Worm (Caenorhabditis elegans) whole organism, young adult: Measurements from ENCODE around the gene D2023.1.
"Not testable (repeated sequence)": the region's sequence is repeated elsewhere in the genome, so short reads cannot be mapped to it uniquely, and the experiment has no call there.

Source experiments
- F23B12.7 ChIP-seq: sonication (generic microtip); optimal IDR thresholded peaks from 2 replicates; lab custom pipeline; 2017; ENCODE audit warnings: missing genetic modification characterization, mild to moderate bottlenecking, missing compliant biosample characterization, antibody characterized with exemption, moderate library complexity; ENCODE audit not compliant: insufficient read depth
- F49E8.2 ChIP-seq: sonication (generic microtip); optimal IDR thresholded peaks from 3 replicates; lab custom pipeline; 2017; ENCODE audit warnings: missing genetic modification characterization, mild to moderate bottlenecking, missing compliant biosample characterization, antibody characterized with exemption, moderate library complexity; ENCODE audit not compliant: insufficient read depth
- K11D2.4 ChIP-seq: fragments of 200-800 bp; sonication (Bioruptor generic); IDR thresholded peaks from 2 replicates; pipeline ENCODE4 v1.3.6; 2022; ENCODE audit warnings: missing genetic modification reagents, missing genetic modification characterization, missing compliant biosample characterization
- Y53G8AR.9 ChIP-seq: fragments of 200-800 bp; sonication (Bioruptor generic); conservative IDR thresholded peaks from 2 replicates; pipeline ENCODE4 v1.3.6; 2022; ENCODE audit warnings: missing genetic modification reagents, missing genetic modification characterization, missing compliant biosample characterization
- ama-1 ChIP-seq, 3 experiments: fragments of 150-350 bp in 1 of 3; sonication (generic microtip) in 2 of 3; optimal IDR thresholded peaks; 2 replicates each; lab custom pipeline; 2014 to 2018; ENCODE audit warnings: missing biosample characterization in 2 of 3, missing genetic modification characterization in 2 of 3, missing genetic modification reagents in 2 of 3
- aptf-2 ChIP-seq: fragments of 200-800 bp; sonication (Bioruptor generic); conservative IDR thresholded peaks from 2 replicates; pipeline ENCODE4 v1.3.6; 2022; ENCODE audit warnings: missing genetic modification reagents, missing genetic modification characterization, missing compliant biosample characterization
- atf-7 ChIP-seq: sonication (generic microtip); optimal IDR thresholded peaks from 2 replicates; lab custom pipeline; 2017; ENCODE audit warnings: mild to moderate bottlenecking, missing genetic modification characterization, missing compliant biosample characterization
- attf-3 ChIP-seq: fragments of 200-800 bp; sonication (Bioruptor generic); conservative IDR thresholded peaks from 2 replicates; pipeline ENCODE4 v1.3.6; 2022; ENCODE audit warnings: missing genetic modification reagents, missing genetic modification characterization, missing compliant biosample characterization
- attf-5 ChIP-seq: fragments of 200-800 bp; sonication (Bioruptor generic); optimal IDR thresholded peaks from 2 replicates; lab custom pipeline; 2018; ENCODE audit warnings: mild to moderate bottlenecking, missing genetic modification characterization, missing compliant biosample characterization
- bed-1 ChIP-seq: fragments of 200-800 bp; sonication (Bioruptor generic); IDR thresholded peaks from 2 replicates; pipeline ENCODE4 v1.3.6; 2022; ENCODE audit warnings: missing genetic modification reagents, missing genetic modification characterization, missing compliant biosample characterization
- bed-2 ChIP-seq: fragments of 200-800 bp; sonication (Bioruptor generic); IDR thresholded peaks from 2 replicates; pipeline ENCODE4 v1.3.6; 2022; ENCODE audit warnings: missing genetic modification reagents, missing genetic modification characterization, missing compliant biosample characterization
- ccch-3 ChIP-seq: fragments of 200-800 bp; sonication (Bioruptor generic); optimal IDR thresholded peaks from 2 replicates; lab custom pipeline; 2018; ENCODE audit warnings: mild to moderate bottlenecking, missing genetic modification characterization, missing compliant biosample characterization
- cebp-1 ChIP-seq, 2 experiments: fragments of 200-800 bp in 1 of 2; sonication (Bioruptor generic) in 1 of 2; sonication (generic microtip) in 1 of 2; IDR thresholded peaks in 1 of 2; optimal IDR thresholded peaks in 1 of 2; 2 replicates each; pipeline versions ENCODE4 v1.3.6 to Lab custom; 2017 to 2022; ENCODE audit warnings: missing compliant biosample characterization in 2 of 2, missing genetic modification characterization in 2 of 2, mild to moderate bottlenecking in 1 of 2, missing genetic modification reagents in 1 of 2, moderate library complexity in 1 of 2
- ceh-100 ChIP-seq: fragments of 200-800 bp; sonication (Bioruptor generic); IDR thresholded peaks from 2 replicates; pipeline ENCODE4 v1.3.6; 2022; ENCODE audit warnings: missing genetic modification reagents, missing genetic modification characterization, missing compliant biosample characterization
- ceh-79 ChIP-seq: sonication (generic microtip); optimal IDR thresholded peaks from 2 replicates; lab custom pipeline; 2017; ENCODE audit warnings: mild to moderate bottlenecking, missing genetic modification characterization, missing compliant biosample characterization
- dpl-1 ChIP-seq: fragments of 150-350 bp; optimal IDR thresholded peaks from 2 replicates; lab custom pipeline; 2014; ENCODE audit warnings: missing biosample characterization, missing genetic modification reagents, missing genetic modification characterization
- egl-44 ChIP-seq: fragments of 200-800 bp; sonication (Bioruptor generic); IDR thresholded peaks from 2 replicates; pipeline ENCODE4 v1.3.6; 2022; ENCODE audit warnings: missing genetic modification reagents, missing genetic modification characterization, missing compliant biosample characterization
- egrh-3 ChIP-seq: fragments of 200-800 bp; sonication (Bioruptor generic); IDR thresholded peaks from 2 replicates; pipeline ENCODE4 v1.3.6; 2022; ENCODE audit warnings: missing genetic modification reagents, missing genetic modification characterization, missing compliant biosample characterization
- ets-4 ChIP-seq: fragments of 200-800 bp; sonication (Bioruptor generic); optimal IDR thresholded peaks from 2 replicates; lab custom pipeline; 2018; ENCODE audit warnings: mild to moderate bottlenecking, missing genetic modification characterization, missing compliant biosample characterization
- hsf-1 ChIP-seq: fragments of 200-800 bp; sonication (Bioruptor generic); IDR thresholded peaks from 2 replicates; pipeline ENCODE4 v1.3.6; 2022; ENCODE audit warnings: missing genetic modification reagents, missing genetic modification characterization, missing compliant biosample characterization
- lin-26 ChIP-seq: fragments of 200-800 bp; sonication (Bioruptor generic); IDR thresholded peaks from 2 replicates; pipeline ENCODE4 v1.3.6; 2022; ENCODE audit warnings: missing genetic modification reagents, missing genetic modification characterization, missing compliant biosample characterization
- lin-40 ChIP-seq: sonication (generic microtip); optimal IDR thresholded peaks from 2 replicates; lab custom pipeline; 2016; ENCODE audit warnings: missing genetic modification characterization, mild to moderate bottlenecking, missing compliant biosample characterization, missing genotype, missing genetic modification reagents
- lsl-1 ChIP-seq: fragments of 200-800 bp; sonication (Bioruptor generic); optimal IDR thresholded peaks from 2 replicates; lab custom pipeline; 2018; ENCODE audit warnings: mild to moderate bottlenecking, missing genetic modification characterization, moderate library complexity, missing compliant biosample characterization
- madf-10 ChIP-seq: sonication (generic microtip); optimal IDR thresholded peaks from 2 replicates; lab custom pipeline; 2016; ENCODE audit warnings: mild to moderate bottlenecking, missing genetic modification characterization, missing compliant biosample characterization
- madf-3 ChIP-seq: fragments of 200-800 bp; sonication (Bioruptor generic); IDR thresholded peaks from 2 replicates; pipeline ENCODE4 v1.3.6; 2022; ENCODE audit warnings: missing genetic modification reagents, missing genetic modification characterization, missing compliant biosample characterization
- nfyb-1 ChIP-seq: fragments of 200-800 bp; sonication (Bioruptor generic); IDR thresholded peaks from 2 replicates; pipeline ENCODE4 v1.3.6; 2022; ENCODE audit warnings: missing genetic modification reagents, missing genetic modification characterization, missing compliant biosample characterization
- nhr-120 ChIP-seq: fragments of 200-800 bp; sonication (Bioruptor generic); IDR thresholded peaks from 2 replicates; pipeline ENCODE4 v1.3.6; 2022; ENCODE audit warnings: missing genetic modification characterization, missing compliant biosample characterization
- nhr-27 ChIP-seq: fragments of 200-800 bp; sonication (Bioruptor generic); optimal IDR thresholded peaks from 2 replicates; lab custom pipeline; 2018; ENCODE audit warnings: mild to moderate bottlenecking, missing genetic modification characterization, moderate library complexity, missing compliant biosample characterization
- nhr-80 ChIP-seq: sonication (generic microtip); optimal IDR thresholded peaks from 2 replicates; lab custom pipeline; 2016; ENCODE audit warnings: missing genetic modification characterization, missing compliant biosample characterization
- nhr-90 ChIP-seq: sonication (generic microtip); optimal IDR thresholded peaks from 2 replicates; lab custom pipeline; 2016; ENCODE audit warnings: missing genotype, mild to moderate bottlenecking, missing genetic modification characterization, missing compliant biosample characterization
- pha-4 ChIP-seq: fragments of 150-350 bp; sonication (generic microtip); optimal IDR thresholded peaks from 2 replicates; lab custom pipeline; 2014; ENCODE audit warnings: missing biosample characterization, missing genetic modification reagents, missing genetic modification characterization
- snpc-1.1 ChIP-seq: sonication (generic microtip); optimal IDR thresholded peaks from 2 replicates; lab custom pipeline; 2017; ENCODE audit warnings: missing genetic modification characterization, mild to moderate bottlenecking, missing compliant biosample characterization, antibody characterized with exemption, moderate library complexity, missing genotype, missing genetic modification reagents; ENCODE audit not compliant: insufficient read depth
- snpc-4 ChIP-seq, 5 experiments: fragments of 150-350 bp in 1 of 5; sonication (generic microtip) in 4 of 5; optimal IDR thresholded peaks; 2 replicates each; lab custom pipeline; 2014 to 2018; ENCODE audit warnings: missing genetic modification characterization in 5 of 5, missing biosample characterization in 3 of 5, antibody characterized with exemption in 2 of 5, mild to moderate bottlenecking in 2 of 5, missing compliant biosample characterization in 2 of 5, missing genotype in 2 of 5, moderate library complexity in 2 of 5, missing genetic modification reagents in 1 of 5
- somi-1 ChIP-seq: fragments of 200-800 bp; sonication (Bioruptor generic); optimal IDR thresholded peaks from 2 replicates; lab custom pipeline; 2018; ENCODE audit warnings: mild to moderate bottlenecking, missing genetic modification characterization, missing compliant biosample characterization
- tbp1 ChIP-seq: fragments of 200-800 bp; sonication (Bioruptor generic); optimal IDR thresholded peaks from 2 replicates; lab custom pipeline; 2018; ENCODE audit warnings: mild to moderate bottlenecking, missing genetic modification characterization, missing compliant biosample characterization
- tbx-9 ChIP-seq: sonication (generic microtip); optimal IDR thresholded peaks from 2 replicates; lab custom pipeline; 2016; ENCODE audit warnings: borderline replicate concordance, missing genetic modification characterization, inconsistent platforms, missing compliant biosample characterization
- ztf-18 ChIP-seq: sonication (generic microtip); optimal IDR thresholded peaks from 2 replicates; lab custom pipeline; 2016; ENCODE audit warnings: missing genotype, mild to moderate bottlenecking, missing genetic modification characterization, missing compliant biosample characterization

The D2023.1 gene

ce11 chrV:11819451-11819850, 30.1 kb downstream of the D2023.1 start:
- no peak for TF ChIP-seq ceh-79 (tag; lab: Kevin White, UChicago)
- TF ChIP-seq nhr-120 (GFP tag; lab: Robert Waterston, UW), result 0 out of 2 replicates have a peak, but pooled peaks have one; percentile 12
- no peak for TF ChIP-seq bed-2 (GFP tag; lab: Robert Waterston, UW)
- 0 out of 2 replicates have a peak, but pooled peaks have one; percentile 54 for TF ChIP-seq madf-3

- 0 out of 2 replicates have a peak, but pooled peaks have one; percentile 39 for TF ChIP-seq Y53G8AR.9 (GFP tag; lab: Robert Waterston, UW)
- no peak for TF ChIP-seq egl-44 (GFP tag; lab: Robert Waterston, UW)
- peak; percentile 51 for TF ChIP-seq nhr-80 (tag; lab: Kevin White, UChicago)
Observed at ce11 chrV:11820551-11820950, 31.2 kb downstream of the D2023.1 start.

DNA sequence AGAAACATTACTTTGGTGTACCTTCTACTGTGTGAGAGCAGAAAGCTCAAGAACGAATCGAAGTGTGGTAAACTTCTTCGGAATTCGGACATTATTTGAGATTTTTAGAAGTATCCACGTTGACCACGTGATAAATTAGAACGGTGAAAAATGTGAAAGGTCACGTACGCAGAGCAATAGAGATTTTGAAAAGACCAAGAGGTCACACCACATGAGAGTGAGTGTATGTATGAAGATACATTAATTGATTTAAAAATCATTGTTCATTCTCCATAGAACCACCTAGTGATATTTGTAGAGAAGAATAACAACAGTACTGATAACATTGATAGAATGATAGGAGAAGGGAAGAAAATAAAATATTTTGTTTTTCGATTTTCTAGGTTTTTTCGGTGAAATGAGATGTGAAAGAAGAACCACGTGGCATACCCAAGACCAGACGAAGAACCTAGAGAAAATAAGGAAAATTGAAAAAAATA, 33.1 kb downstream of the D2023.1 start, which contains the start of gene pyc-1:
pyc-1 (minus strand) TSS at position 69 of the 479 bp plus-strand sequence.
- no peak for TF ChIP-seq nhr-120 (GFP tag; lab: Robert Waterston, UW)
- 0 out of 2 replicates have a peak, but pooled peaks have one; percentile 4 for TF ChIP-seq hsf-1
- TF ChIP-seq tbp1 (GFP tag; lab: Kevin White, UChicago), result peak; percentile 16
- no peak for TF ChIP-seq F49E8.2 (tag; lab: Kevin White, UChicago)
- no peak for TF ChIP-seq bed-1
- no peak for TF ChIP-seq cebp-1 (GFP tag; IDR thresholded peaks at IDR 0.05; lab: Robert Waterston, UW)
- TF ChIP-seq cebp-1 (tag; optimal IDR thresholded peaks at IDR 0.05; lab: Kevin White, UChicago), result peak; percentile 2
- no peak for TF ChIP-seq egl-44 (GFP tag; lab: Robert Waterston, UW)
- TF ChIP-seq somi-1 (GFP tag; lab: Kevin White, UChicago), result peak; percentile 6
- peak; percentile 7 for TF ChIP-seq ama-1 (optimal IDR thresholded peaks at IDR 0.05; lab: Kevin White, UChicago)
- TF ChIP-seq ama-1 (GFP tag; optimal IDR thresholded peaks at IDR 0.05; lab: Kevin White, UChicago), result no peak
- TF ChIP-seq attf-5 (GFP tag; lab: Kevin White, UChicago), result peak; percentile 42
- TF ChIP-seq pha-4, result peak; percentile 55
- no peak for TF ChIP-seq dpl-1
- TF ChIP-seq F23B12.7, result peak; percentile 24
- no peak for TF ChIP-seq aptf-2
- TF ChIP-seq lin-26 (GFP tag; lab: Robert Waterston, UW), result 0 out of 2 replicates have a peak, but pooled peaks have one; percentile 34
- TF ChIP-seq snpc-4 (GFP tag; optimal IDR thresholded peaks at IDR 0.05; lab: Kevin White, UChicago), result no peak
- peak in 2 of 4 experiments; percentile 2 to 28 for TF ChIP-seq snpc-4 (tag; optimal IDR thresholded peaks at IDR 0.05; lab: Kevin White, UChicago)
- TF ChIP-seq ets-4 (GFP tag; lab: Kevin White, UChicago), result peak; percentile 8
- TF ChIP-seq nhr-80 (tag; lab: Kevin White, UChicago), result peak; percentile 32
- no peak for TF ChIP-seq ccch-3
- TF ChIP-seq lin-40 (tag; lab: Kevin White, UChicago), result peak; percentile 23
- TF ChIP-seq attf-3 (GFP tag; lab: Robert Waterston, UW), result no peak

- peak; percentile 45 for TF ChIP-seq ama-1 (optimal IDR thresholded peaks at IDR 0.05; lab: Kevin White, UChicago)
- TF ChIP-seq ama-1 (GFP tag; optimal IDR thresholded peaks at IDR 0.05; lab: Kevin White, UChicago), result not testable (repeated sequence)
- 0 out of 2 replicates have a peak, but pooled peaks have one; percentile 28 for TF ChIP-seq K11D2.4
- peak; percentile 72 for TF ChIP-seq nfyb-1 (GFP tag; lab: Robert Waterston, UW)
Observed at ce11 chrV:11823125-11823833, 33.9 kb downstream of the D2023.1 start.

DNA sequence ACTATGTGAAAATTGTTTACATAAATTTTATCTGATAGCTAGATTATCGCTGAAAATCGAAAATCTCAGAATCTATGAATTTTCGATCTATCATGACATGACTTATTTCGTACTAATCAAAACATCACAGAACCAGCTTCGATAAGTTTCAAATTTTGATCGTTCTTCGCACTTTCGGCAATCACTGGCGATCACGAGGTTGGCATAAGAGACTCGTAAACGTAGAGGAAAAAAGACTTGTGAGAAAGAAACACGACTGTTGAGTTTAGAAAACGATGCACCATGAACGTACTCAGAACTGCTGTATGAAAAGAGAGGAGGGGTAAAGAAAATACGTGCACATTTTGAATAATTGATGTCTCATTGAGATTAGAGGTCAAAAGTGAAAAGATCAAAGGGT, 34.6 kb downstream of the D2023.1 start:
- TF ChIP-seq ztf-18 (tag; lab: Kevin White, UChicago), result no peak
- no peak for TF ChIP-seq snpc-1.1
- TF ChIP-seq nhr-90 (tag; lab: Kevin White, UChicago), result peak; percentile 14
- 0 out of 2 replicates have a peak, but pooled peaks have one; percentile 39 for TF ChIP-seq Y53G8AR.9 (GFP tag; lab: Robert Waterston, UW)
- TF ChIP-seq K11D2.4, result no peak
- TF ChIP-seq nhr-27, result no peak
- no peak for TF ChIP-seq egrh-3 (GFP tag; lab: Robert Waterston, UW)
- peak; percentile 71 for TF ChIP-seq nfyb-1 (GFP tag; lab: Robert Waterston, UW)
- TF ChIP-seq lin-26 (GFP tag; lab: Robert Waterston, UW), result 0 out of 2 replicates have a peak, but pooled peaks have one; percentile 17
- TF ChIP-seq ceh-100 (GFP tag; lab: Robert Waterston, UW), result no peak
- TF ChIP-seq lsl-1 (GFP tag; lab: Kevin White, UChicago), result no peak
- TF ChIP-seq tbx-9, result no peak
- peak; percentile 45 for TF ChIP-seq madf-10 (tag; lab: Kevin White, UChicago)
- TF ChIP-seq atf-7 (tag; lab: Kevin White, UChicago), result peak; percentile 53
